Worm (Caenorhabditis elegans) whole organism, early embryonic: Measurements from ENCODE around the gene gst-24.
"Not testable (repeated sequence)": the region's sequence is repeated elsewhere in the genome, so short reads cannot be mapped to it uniquely, and the experiment has no call there.

Experiments
- B0310.2 ChIP-seq: sonication (generic microtip); optimal IDR thresholded peaks from 2 replicates; lab custom pipeline; 2016; ENCODE audit warnings: mild to moderate bottlenecking, missing genetic modification characterization, missing compliant biosample characterization
- F13C5.2 ChIP-seq: sonication (generic microtip); optimal IDR thresholded peaks from 2 replicates; lab custom pipeline; 2017; ENCODE audit warnings: mild to moderate bottlenecking, missing genetic modification characterization, inconsistent platforms, missing compliant biosample characterization
- aly-1 ChIP-seq: sonication (generic microtip); optimal IDR thresholded peaks from 2 replicates; lab custom pipeline; 2016; ENCODE audit warnings: missing genetic modification characterization, missing compliant biosample characterization
- ama-1 ChIP-seq: fragments of 150-350 bp; optimal IDR thresholded peaks from 2 replicates; lab custom pipeline; 2014
- ceh-13 ChIP-seq: fragments of 200-800 bp; sonication (Bioruptor generic); optimal IDR thresholded peaks from 2 replicates; lab custom pipeline; 2018; ENCODE audit warnings: mild to moderate bottlenecking, missing genetic modification characterization, missing compliant biosample characterization
- ceh-36 ChIP-seq: sonication (generic microtip); optimal IDR thresholded peaks from 2 replicates; lab custom pipeline; 2016; ENCODE audit warnings: missing genetic modification characterization, inconsistent platforms, missing compliant biosample characterization
- ets-7 ChIP-seq: sonication (generic microtip); optimal IDR thresholded peaks from 2 replicates; lab custom pipeline; 2016; ENCODE audit warnings: missing genotype, missing genetic modification characterization, missing compliant biosample characterization
- flt-1 ChIP-seq: fragments of 200-800 bp; sonication (Bioruptor generic); IDR thresholded peaks from 2 replicates; pipeline ENCODE4 v1.3.6; 2022; ENCODE audit warnings: missing genetic modification characterization, missing compliant biosample characterization
- hmbx-1 ChIP-seq: sonication (generic microtip); optimal IDR thresholded peaks from 2 replicates; lab custom pipeline; 2016; ENCODE audit warnings: mild to moderate bottlenecking, missing genetic modification characterization, missing compliant biosample characterization
- hmg-4 ChIP-seq: fragments of 200-800 bp; sonication (Bioruptor generic); optimal IDR thresholded peaks from 2 replicates; lab custom pipeline; 2018; ENCODE audit warnings: mild to moderate bottlenecking, missing genetic modification characterization, missing compliant biosample characterization
- hnd-1 ChIP-seq: sonication (generic microtip); optimal IDR thresholded peaks from 2 replicates; lab custom pipeline; 2016; ENCODE audit warnings: missing genetic modification characterization, missing compliant biosample characterization
- pes-1 ChIP-seq: fragments of 200-800 bp; sonication (Bioruptor generic); IDR thresholded peaks from 2 replicates; pipeline ENCODE4 v1.3.6; 2022; ENCODE audit warnings: missing genetic modification reagents, missing genetic modification characterization, missing compliant biosample characterization
- scrt-1 ChIP-seq: fragments of 200-800 bp; sonication (Bioruptor generic); IDR thresholded peaks from 2 replicates; pipeline ENCODE4 v1.3.6; 2022; ENCODE audit warnings: missing genetic modification characterization, missing compliant biosample characterization
- sea-1 ChIP-seq: fragments of 200-800 bp; sonication (Bioruptor generic); conservative IDR thresholded peaks from 2 replicates; pipeline ENCODE4 v1.3.6; 2022; ENCODE audit warnings: missing genetic modification characterization, missing compliant biosample characterization
- tbx-11 ChIP-seq: fragments of 200-800 bp; sonication (Bioruptor generic); IDR thresholded peaks from 2 replicates; pipeline ENCODE4 v1.3.6; 2022; ENCODE audit warnings: missing genetic modification characterization, missing compliant biosample characterization
- tbx-37 ChIP-seq: fragments of 200-800 bp; sonication (Bioruptor generic); conservative IDR thresholded peaks from 2 replicates; pipeline ENCODE4 v1.3.6; 2022; ENCODE audit warnings: missing genetic modification reagents, missing genetic modification characterization, missing compliant biosample characterization
- tra-4 ChIP-seq: sonication (generic microtip); optimal IDR thresholded peaks from 2 replicates; lab custom pipeline; 2017; ENCODE audit warnings: missing genetic modification characterization, missing compliant biosample characterization

Gene gst-24

DNA sequence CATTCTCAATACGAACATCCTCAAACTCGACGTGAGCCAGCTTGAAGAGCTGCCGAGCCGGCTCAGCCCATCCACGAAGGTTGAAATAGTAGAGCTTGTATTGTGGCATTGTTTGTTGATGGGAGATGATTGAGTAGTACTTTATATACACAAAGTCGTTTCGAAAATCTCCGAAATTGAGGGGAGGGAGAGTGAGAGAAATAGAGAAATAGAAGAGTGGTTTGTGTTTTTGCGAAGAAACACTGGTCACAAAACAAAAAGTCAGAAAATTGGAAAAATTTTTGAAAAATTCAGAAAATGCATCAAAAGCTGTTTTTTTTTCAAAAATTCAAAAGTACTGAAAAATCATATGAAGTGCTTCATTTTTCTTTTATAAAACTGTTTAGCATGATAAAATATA lies at the start of gene gst-24:
TSS of gene gst-24 (minus strand) at position 181 of the 400 bp plus-strand sequence.
- TF ChIP-seq hmbx-1 (tag; lab: Kevin White, UChicago) (no peak), hnd-1 (tag; lab: Kevin White, UChicago) (no peak), tra-4 (tag; lab: Kevin White, UChicago) (no peak), ceh-13 (GFP tag; lab: Kevin White, UChicago) (no peak), ets-7 (tag; lab: Kevin White, UChicago) (no peak), hmg-4 (no peak), flt-1 (no peak), tbx-11 (GFP tag; lab: Robert Waterston, UW) (no peak), ama-1 (lab: Kevin White, UChicago) (no peak), ceh-36 (tag; lab: Kevin White, UChicago) (no peak), pes-1 (GFP tag; lab: Robert Waterston, UW) (no peak), sea-1 (GFP tag; lab: Robert Waterston, UW) (no peak), B0310.2 (no peak), aly-1 (no peak), scrt-1 (no peak)

ce11 chrII:13658424-13658823 lies 47.3 kb upstream of the gst-24 start:
- TF ChIP-seq pes-1 (GFP tag; lab: Robert Waterston, UW), result 0 out of 2 replicates have a peak, but pooled peaks have one; percentile 35

- not testable (repeated sequence) for TF ChIP-seq tbx-11 (GFP tag; lab: Robert Waterston, UW); ets-7 (tag; lab: Kevin White, UChicago); ceh-13 (GFP tag; lab: Kevin White, UChicago)
Observed at ce11 chrII:13654723-13655122, 43.6 kb upstream of the gst-24 start, which contains the start of gene C31C9.9. Gene C31C9.9, plus strand, starts transcription at chrII:13655023.

DNA sequence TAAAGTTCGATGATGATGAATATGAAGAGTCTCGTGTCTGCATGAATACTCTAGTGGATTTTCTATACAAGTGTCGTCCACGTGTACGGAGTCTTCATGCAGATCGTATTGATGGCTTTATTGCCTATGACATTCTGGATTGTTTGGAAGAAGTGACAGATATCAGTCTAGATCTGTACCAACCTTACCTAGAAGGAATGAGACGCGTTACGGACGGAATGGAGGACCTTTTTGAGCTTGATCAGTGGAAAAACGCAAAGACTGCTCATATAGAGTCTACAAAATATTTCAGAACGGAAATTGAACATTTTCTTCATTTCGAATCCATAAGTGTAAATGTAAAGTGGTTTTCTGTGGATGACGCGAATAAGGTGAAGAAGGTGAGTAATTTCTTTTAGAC lies 37.1 kb upstream of the gst-24 start, which contains the start of gene fbxa-169:
TSS of gene fbxa-169 (plus strand) at position 301 of the 400 bp plus-strand sequence.
- no peak for TF ChIP-seq pes-1 (GFP tag; lab: Robert Waterston, UW)
- TF ChIP-seq tra-4 (tag; lab: Kevin White, UChicago), result no peak
- no peak for TF ChIP-seq B0310.2
- TF ChIP-seq ceh-13 (GFP tag; lab: Kevin White, UChicago), result no peak
- no peak for TF ChIP-seq aly-1
- no peak for TF ChIP-seq F13C5.2 (tag; lab: Kevin White, UChicago)
- no peak for TF ChIP-seq sea-1 (GFP tag; lab: Robert Waterston, UW)
- TF ChIP-seq flt-1, result no peak
- no peak for TF ChIP-seq ets-7 (tag; lab: Kevin White, UChicago)
- no peak for TF ChIP-seq scrt-1
- no peak for TF ChIP-seq ama-1 (lab: Kevin White, UChicago)

DNA sequence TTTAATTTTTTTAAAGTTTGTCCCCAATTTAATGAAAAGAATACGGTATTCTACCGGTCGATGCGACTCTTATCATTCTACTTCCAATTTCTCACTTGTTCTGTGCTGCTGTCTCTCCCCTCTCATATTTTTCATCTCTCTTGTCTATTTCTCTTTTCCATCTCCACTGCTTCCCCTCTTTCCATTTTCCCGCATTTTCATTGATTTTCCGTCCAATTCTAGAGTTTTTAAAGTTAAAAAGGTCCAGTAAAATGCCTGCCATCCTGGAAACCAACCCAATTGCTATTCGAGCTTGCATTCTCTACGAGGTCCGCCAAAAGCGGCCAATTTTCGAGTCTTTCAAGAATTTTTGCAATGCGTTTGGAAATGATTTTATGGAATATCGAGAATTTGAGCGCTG lies 30.1 kb upstream of the gst-24 start, which contains the start of gene fbxa-167:
TSS of gene fbxa-167 (plus strand) at position 179 of the 400 bp plus-strand sequence.
- TF ChIP-seq pes-1 (GFP tag; lab: Robert Waterston, UW), result no peak
- no peak for TF ChIP-seq F13C5.2 (tag; lab: Kevin White, UChicago)
- TF ChIP-seq ceh-36 (tag; lab: Kevin White, UChicago), result no peak
- no peak for TF ChIP-seq B0310.2
- TF ChIP-seq scrt-1, result no peak
- no peak for TF ChIP-seq ama-1 (lab: Kevin White, UChicago)
- TF ChIP-seq hnd-1 (tag; lab: Kevin White, UChicago), result no peak
- TF ChIP-seq tra-4 (tag; lab: Kevin White, UChicago), result no peak
- TF ChIP-seq tbx-11 (GFP tag; lab: Robert Waterston, UW), result no peak
- TF ChIP-seq flt-1, result no peak
- no peak for TF ChIP-seq ets-7 (tag; lab: Kevin White, UChicago)
- no peak for TF ChIP-seq aly-1
- TF ChIP-seq sea-1 (GFP tag; lab: Robert Waterston, UW), result no peak
- TF ChIP-seq tbx-37 (GFP tag; lab: Robert Waterston, UW), result no peak
- TF ChIP-seq hmg-4, result no peak
- no peak for TF ChIP-seq ceh-13 (GFP tag; lab: Kevin White, UChicago)
- no peak for TF ChIP-seq hmbx-1 (tag; lab: Kevin White, UChicago)

DNA sequence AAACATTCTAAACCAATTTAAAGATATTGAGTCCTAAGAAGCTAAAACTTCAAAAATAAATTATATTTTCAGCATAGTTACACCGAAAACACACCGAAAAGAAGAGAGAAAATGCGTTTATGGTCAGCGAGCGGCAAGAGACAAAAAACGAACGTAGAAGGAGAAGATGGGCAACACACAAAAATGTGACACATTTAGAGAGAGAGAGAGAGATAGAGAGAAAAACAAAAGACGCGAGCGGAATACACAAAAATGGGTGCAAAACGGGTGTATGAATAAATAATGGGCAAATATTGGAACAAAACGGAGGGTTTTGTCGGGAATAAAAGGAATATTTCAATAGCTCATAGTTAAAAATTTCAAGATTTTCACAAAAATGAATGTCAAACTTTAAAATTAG lies 29.0 kb upstream of the gst-24 start:
- TF ChIP-seq aly-1, result no peak
- no peak for TF ChIP-seq tbx-11 (GFP tag; lab: Robert Waterston, UW)
- TF ChIP-seq pes-1 (GFP tag; lab: Robert Waterston, UW), result no peak
- TF ChIP-seq hmbx-1 (tag; lab: Kevin White, UChicago), result no peak
- no peak for TF ChIP-seq B0310.2
- no peak for TF ChIP-seq flt-1
- no peak for TF ChIP-seq tra-4 (tag; lab: Kevin White, UChicago)
- TF ChIP-seq sea-1 (GFP tag; lab: Robert Waterston, UW), result no peak
- TF ChIP-seq tbx-37 (GFP tag; lab: Robert Waterston, UW), result no peak
- no peak for TF ChIP-seq ama-1 (lab: Kevin White, UChicago)
- no peak for TF ChIP-seq ceh-36 (tag; lab: Kevin White, UChicago)
- no peak for TF ChIP-seq hnd-1 (tag; lab: Kevin White, UChicago)
- no peak for TF ChIP-seq ets-7 (tag; lab: Kevin White, UChicago)
- TF ChIP-seq ceh-13 (GFP tag; lab: Kevin White, UChicago), result no peak
- TF ChIP-seq hmg-4, result no peak
- no peak for TF ChIP-seq scrt-1
- no peak for TF ChIP-seq F13C5.2 (tag; lab: Kevin White, UChicago)

- no peak for TF ChIP-seq ceh-36 (tag; lab: Kevin White, UChicago)
- no peak for TF ChIP-seq B0310.2
- no peak for TF ChIP-seq hmg-4
- TF ChIP-seq hnd-1 (tag; lab: Kevin White, UChicago), result no peak
- TF ChIP-seq pes-1 (GFP tag; lab: Robert Waterston, UW), result no peak
- TF ChIP-seq sea-1 (GFP tag; lab: Robert Waterston, UW), result no peak
- no peak for TF ChIP-seq scrt-1
- no peak for TF ChIP-seq tbx-11 (GFP tag; lab: Robert Waterston, UW)
- TF ChIP-seq ama-1 (lab: Kevin White, UChicago), result no peak
- TF ChIP-seq tra-4 (tag; lab: Kevin White, UChicago), result no peak
- TF ChIP-seq aly-1, result no peak
- no peak for TF ChIP-seq flt-1
- TF ChIP-seq tbx-37 (GFP tag; lab: Robert Waterston, UW), result no peak
- no peak for TF ChIP-seq ets-7 (tag; lab: Kevin White, UChicago)
Observed at ce11 chrII:13638576-13638975, 27.4 kb upstream of the gst-24 start.
